Fruit fly (Drosophila melanogaster) whole organism, pupa: ENCODE measurements around the gene Mi-2.

Experiments
- CG10348 ChIP-seq: fragments of 200-800 bp; sonication (Bioruptor generic); IDR thresholded peaks from 2 replicates; pipeline ENCODE4 v1.3.6; 2022; ENCODE audit warnings: missing biosample characterization, missing genetic modification characterization
- CG12605 ChIP-seq: fragments of 200-800 bp; sonication (Bioruptor generic); IDR thresholded peaks from 2 replicates; pipeline ENCODE4 v1.3.6; 2022; ENCODE audit warnings: missing biosample characterization, missing genetic modification characterization
- CG13204 ChIP-seq: fragments of 200-800 bp; sonication (Bioruptor generic); optimal IDR thresholded peaks from 2 replicates; lab custom pipeline; 2018; ENCODE audit warnings: missing biosample characterization, mild to moderate bottlenecking, missing genetic modification characterization, moderate library complexity
- CG14655 ChIP-seq: fragments of 200-800 bp; sonication (Bioruptor generic); optimal IDR thresholded peaks from 3 replicates; lab custom pipeline; 2017; ENCODE audit warnings: mild to moderate bottlenecking, missing biosample characterization, missing genetic modification reagents, missing genetic modification characterization
- CG15710 ChIP-seq: fragments of 200-800 bp; sonication (Bioruptor generic); optimal IDR thresholded peaks from 2 replicates; lab custom pipeline; 2018; ENCODE audit warnings: missing biosample characterization, mild to moderate bottlenecking, missing genetic modification characterization, moderate library complexity
- CG17806 ChIP-seq: fragments of 200-800 bp; sonication (Bioruptor generic); optimal IDR thresholded peaks from 2 replicates; lab custom pipeline; 2018; ENCODE audit warnings: missing biosample characterization, mild to moderate bottlenecking, missing genetic modification characterization, moderate library complexity
- CG32121 ChIP-seq: fragments of 200-800 bp; sonication (Bioruptor generic); IDR thresholded peaks from 2 replicates; pipeline ENCODE4 v1.3.6; 2022; ENCODE audit warnings: missing biosample characterization, missing genetic modification characterization
- CG34367 ChIP-seq: fragments of 200-800 bp; sonication (Bioruptor generic); optimal IDR thresholded peaks from 2 replicates; lab custom pipeline; 2018; ENCODE audit warnings: missing biosample characterization, mild to moderate bottlenecking, missing genetic modification characterization
- CG4496 ChIP-seq: fragments of 200-800 bp; sonication (Bioruptor generic); IDR thresholded peaks from 3 replicates; pipeline ENCODE4 v1.3.6; 2022; ENCODE audit warnings: missing biosample characterization, missing genetic modification characterization
- CG8159 ChIP-seq: fragments of 200-800 bp; sonication (Bioruptor generic); optimal IDR thresholded peaks from 3 replicates; lab custom pipeline; 2018; ENCODE audit warnings: missing biosample characterization, mild to moderate bottlenecking, missing genetic modification characterization, moderate library complexity
- CG8301 ChIP-seq: fragments of 200-800 bp; sonication (Bioruptor generic); optimal IDR thresholded peaks from 2 replicates; lab custom pipeline; 2018; ENCODE audit warnings: missing biosample characterization, mild to moderate bottlenecking, missing genetic modification characterization
- CG9948 ChIP-seq: fragments of 200-800 bp; sonication (Bioruptor generic); optimal IDR thresholded peaks from 2 replicates; lab custom pipeline; 2018; ENCODE audit warnings: missing biosample characterization, mild to moderate bottlenecking, missing genetic modification characterization, moderate library complexity
- D1 ChIP-seq: fragments of 200-800 bp; sonication (Bioruptor generic); optimal IDR thresholded peaks from 2 replicates; lab custom pipeline; 2018; ENCODE audit warnings: missing biosample characterization, mild to moderate bottlenecking, missing genetic modification characterization, moderate library complexity
- EcR ChIP-seq: fragments of 200-800 bp; sonication (Bioruptor generic); optimal IDR thresholded peaks from 3 replicates; lab custom pipeline; 2019; ENCODE audit warnings: missing biosample characterization, missing genetic modification characterization, mild to moderate bottlenecking, moderate library complexity, missing genetic modification reagents
- Ets98B ChIP-seq: fragments of 200-800 bp; sonication (Bioruptor generic); IDR thresholded peaks from 2 replicates; pipeline ENCODE4 v1.3.6; 2022; ENCODE audit warnings: missing biosample characterization, missing genetic modification characterization
- Pif1A ChIP-seq: fragments of 200-800 bp; sonication (Bioruptor generic); optimal IDR thresholded peaks from 3 replicates; lab custom pipeline; 2016; ENCODE audit warnings: missing biosample characterization, missing genetic modification characterization
- Pif1B ChIP-seq: fragments of 200-800 bp; sonication (Bioruptor generic); optimal IDR thresholded peaks from 3 replicates; lab custom pipeline; 2016; ENCODE audit warnings: missing biosample characterization, missing genetic modification characterization
- Snoo ChIP-seq: fragments of 200-800 bp; sonication (Bioruptor generic); optimal IDR thresholded peaks from 3 replicates; lab custom pipeline; 2017; ENCODE audit warnings: missing biosample characterization, mild to moderate bottlenecking, missing genetic modification characterization, inconsistent platforms
- fd96Ca ChIP-seq: fragments of 200-800 bp; sonication (Bioruptor generic); IDR thresholded peaks from 3 replicates; pipeline ENCODE4 v1.3.6; 2022; ENCODE audit warnings: missing biosample characterization, missing genetic modification characterization
- gl ChIP-seq: fragments of 200-800 bp; sonication (Bioruptor generic); optimal IDR thresholded peaks from 2 replicates; lab custom pipeline; 2018; ENCODE audit warnings: missing biosample characterization, mild to moderate bottlenecking, missing genetic modification characterization
- rn ChIP-seq: fragments of 200-800 bp; sonication (Bioruptor generic); IDR thresholded peaks from 2 replicates; pipeline ENCODE4 v1.3.6; 2022; ENCODE audit warnings: missing biosample characterization, missing genetic modification characterization

Gene Mi-2

dm6 chr3L:19872465-19872883, 37.5 kb downstream of the Mi-2 start:
- TF ChIP-seq CG4496 (GFP tag; lab: Robert Waterston, UW), result 0 out of 3 replicates have a peak, but pooled peaks have one; percentile 35
- TF ChIP-seq CG12605 (GFP tag; lab: Robert Waterston, UW), result no peak
- no peak for TF ChIP-seq CG15710 (tag; lab: Kevin White, UChicago)
- peak; percentile 67 for TF ChIP-seq EcR
- no peak for TF ChIP-seq CG8159
- TF ChIP-seq CG9948 (tag; lab: Kevin White, UChicago), result no peak
- TF ChIP-seq CG14655 (GFP tag; lab: Kevin White, UChicago), result no peak
- TF ChIP-seq CG17806 (tag; lab: Kevin White, UChicago), result no peak
- no peak for TF ChIP-seq D1 (tag; lab: Kevin White, UChicago)

DNA sequence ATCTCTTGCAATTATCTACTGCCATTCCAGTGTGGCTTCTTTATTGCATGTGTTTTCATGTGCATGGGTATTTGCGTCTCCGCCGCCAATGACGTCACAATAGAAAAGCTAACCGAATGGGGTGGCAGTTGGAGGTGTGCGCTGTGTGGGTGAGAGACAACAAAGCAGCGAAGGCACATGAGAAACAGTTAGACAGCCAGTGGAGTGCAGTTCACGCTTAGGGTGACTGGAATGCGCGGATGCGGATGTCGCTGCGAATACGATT, 38.4 kb downstream of the Mi-2 start:
- TF ChIP-seq Pif1A (GFP tag; lab: Kevin White, UChicago) (no peak), CG17806 (tag; lab: Kevin White, UChicago) (no peak), fd96Ca (GFP tag; lab: Robert Waterston, UW) (no peak), CG14655 (GFP tag; lab: Kevin White, UChicago) (no peak), D1 (tag; lab: Kevin White, UChicago) (no peak), CG13204 (GFP tag; lab: Kevin White, UChicago) (no peak), CG15710 (tag; lab: Kevin White, UChicago) (no peak), Snoo (tag; lab: Kevin White, UChicago) (no peak), gl (tag; lab: Kevin White, UChicago) (no peak), CG9948 (tag; lab: Kevin White, UChicago) (no peak), CG8159 (no peak), rn (GFP tag; lab: Robert Waterston, UW) (no peak), CG12605 (GFP tag; lab: Robert Waterston, UW) (no peak), EcR (no peak), Ets98B (GFP tag; lab: Robert Waterston, UW) (no peak), CG10348 (GFP tag; lab: Robert Waterston, UW) (no peak)

DNA sequence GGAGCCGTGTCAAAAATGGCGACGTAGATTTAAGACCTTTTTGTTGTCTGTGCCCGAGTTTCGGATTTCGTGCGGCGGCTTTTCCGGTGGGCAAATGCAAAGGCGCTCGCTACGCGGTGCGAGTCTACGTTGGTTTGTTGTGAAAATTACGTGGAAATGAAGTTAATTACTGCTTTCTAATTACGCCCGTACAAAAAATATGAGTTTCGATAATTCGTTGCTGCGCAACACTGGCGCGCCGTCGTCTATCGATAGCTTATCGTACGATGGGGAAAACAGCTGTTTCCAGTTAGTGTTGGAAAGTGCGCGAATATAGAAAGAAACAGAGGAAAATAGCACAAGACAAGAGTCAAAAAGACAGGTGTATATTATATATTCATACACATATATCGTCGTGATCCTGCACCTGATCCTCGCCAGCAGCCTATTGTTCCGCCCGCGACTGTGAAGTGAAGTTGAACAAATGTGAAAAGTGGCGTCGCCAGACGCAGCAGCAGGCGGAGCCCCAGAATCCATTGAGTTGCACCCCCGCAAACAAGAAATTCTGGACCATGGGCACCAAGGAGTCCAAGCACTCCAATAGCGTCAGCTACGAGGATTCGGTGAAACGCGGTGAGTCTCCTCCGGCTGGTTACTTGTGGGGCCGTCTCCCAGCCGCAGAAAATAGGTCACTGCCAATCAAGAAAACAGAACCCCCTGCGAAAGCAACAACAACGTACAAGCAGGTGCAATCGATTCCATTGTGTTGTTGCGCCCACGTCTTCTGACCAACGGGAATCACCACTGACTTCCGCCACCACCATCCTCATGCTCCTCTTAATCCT, 39.0 kb downstream of the Mi-2 start, which contains the start of the genes Rab8 and Usp32:
Gene Rab8, minus strand, starts transcription at position 236 of the 824 bp plus-strand sequence.
Gene Usp32, plus strand, starts transcription at position 297 of the 824 bp plus-strand sequence.
- TF ChIP-seq CG8301 (tag; lab: Kevin White, UChicago) (no peak), CG17806 (tag; lab: Kevin White, UChicago) (no peak), EcR (no peak), CG8159 (peak; percentile 52), CG15710 (tag; lab: Kevin White, UChicago) (peak; percentile 35), Pif1B (GFP tag; lab: Kevin White, UChicago) (peak; percentile 42), CG32121 (GFP tag; lab: Robert Waterston, UW) (no peak), CG10348 (GFP tag; lab: Robert Waterston, UW) (no peak), CG4496 (GFP tag; lab: Robert Waterston, UW) (peak; percentile 70), Snoo (tag; lab: Kevin White, UChicago) (peak; percentile 53), CG14655 (GFP tag; lab: Kevin White, UChicago) (no peak), Ets98B (GFP tag; lab: Robert Waterston, UW) (no peak; the same call in 1 of the 2 replicates), CG34367 (tag; lab: Kevin White, UChicago) (peak; percentile 23), fd96Ca (GFP tag; lab: Robert Waterston, UW) (peak; percentile 67; the same call in 1 of the 3 replicates), CG9948 (tag; lab: Kevin White, UChicago) (no peak), CG12605 (GFP tag; lab: Robert Waterston, UW) (no peak), gl (tag; lab: Kevin White, UChicago) (no peak), CG13204 (GFP tag; lab: Kevin White, UChicago) (no peak), D1 (tag; lab: Kevin White, UChicago) (no peak), Pif1A (GFP tag; lab: Kevin White, UChicago) (no peak), rn (GFP tag; lab: Robert Waterston, UW) (no peak)
- TF ChIP-seq, all 21 proteins: peak for 7

dm6 chr3L:19869698-19870097, 40.3 kb downstream of the Mi-2 start:
- TF ChIP-seq CG17806 (tag; lab: Kevin White, UChicago), result peak; percentile 25
- peak; percentile 29 for TF ChIP-seq gl (tag; lab: Kevin White, UChicago)
- TF ChIP-seq Pif1A (GFP tag; lab: Kevin White, UChicago), result peak; percentile 1
- TF ChIP-seq Ets98B (GFP tag; lab: Robert Waterston, UW), result peak; percentile 31
- no peak for TF ChIP-seq CG9948 (tag; lab: Kevin White, UChicago)
- TF ChIP-seq CG15710 (tag; lab: Kevin White, UChicago), result no peak

DNA sequence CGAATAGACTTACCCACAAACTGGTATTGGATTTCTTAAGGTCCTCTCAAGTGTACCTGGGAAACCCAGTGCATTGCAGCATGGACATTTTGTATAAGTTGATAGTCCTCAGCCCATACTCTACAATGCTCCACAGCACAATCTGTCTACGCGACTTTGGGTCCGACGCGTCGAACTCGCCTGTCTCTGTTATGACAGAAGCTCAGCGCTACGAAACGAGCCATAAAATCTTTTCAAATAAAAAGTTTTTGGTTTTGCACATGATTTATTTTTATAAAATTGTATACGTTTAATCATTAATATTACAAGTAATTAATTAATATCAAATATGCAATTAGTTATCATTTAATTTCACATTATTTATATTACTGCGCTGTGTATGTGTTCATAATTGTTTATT, 42.8 kb downstream of the Mi-2 start:
- no peak for TF ChIP-seq CG15710 (tag; lab: Kevin White, UChicago)
- TF ChIP-seq CG34367 (tag; lab: Kevin White, UChicago), result no peak

- TF ChIP-seq D1 (tag; lab: Kevin White, UChicago) (peak; percentile 23), Ets98B (GFP tag; lab: Robert Waterston, UW) (peak; percentile 23; the same call in 1 of the 2 replicates), Snoo (tag; lab: Kevin White, UChicago) (no peak), fd96Ca (GFP tag; lab: Robert Waterston, UW) (no peak), CG4496 (GFP tag; lab: Robert Waterston, UW) (0 out of 3 replicates have a peak, but pooled peaks have one; percentile 38)
Measured at dm6 chr3L:19861215-19861614, 48.8 kb downstream of the Mi-2 start.
